Fruit fly (Drosophila melanogaster) whole organism, pupa: ENCODE measurements around the gene CG14220.
A peak's percentile ranks its signal among the peaks of the same experiment; 100 is the strongest.

Experiments
- CG10348 ChIP-seq: fragments of 200-800 bp; sonication (Bioruptor generic); IDR thresholded peaks from 2 replicates; pipeline ENCODE4 v1.3.6; 2022; ENCODE audit warnings: missing biosample characterization, missing genetic modification characterization
- CG12605 ChIP-seq: fragments of 200-800 bp; sonication (Bioruptor generic); IDR thresholded peaks from 2 replicates; pipeline ENCODE4 v1.3.6; 2022; ENCODE audit warnings: missing biosample characterization, missing genetic modification characterization
- CG13204 ChIP-seq: fragments of 200-800 bp; sonication (Bioruptor generic); optimal IDR thresholded peaks from 2 replicates; lab custom pipeline; 2018; ENCODE audit warnings: missing biosample characterization, mild to moderate bottlenecking, missing genetic modification characterization, moderate library complexity
- CG14655 ChIP-seq: fragments of 200-800 bp; sonication (Bioruptor generic); optimal IDR thresholded peaks from 3 replicates; lab custom pipeline; 2017; ENCODE audit warnings: mild to moderate bottlenecking, missing biosample characterization, missing genetic modification reagents, missing genetic modification characterization
- CG15710 ChIP-seq: fragments of 200-800 bp; sonication (Bioruptor generic); optimal IDR thresholded peaks from 2 replicates; lab custom pipeline; 2018; ENCODE audit warnings: missing biosample characterization, mild to moderate bottlenecking, missing genetic modification characterization, moderate library complexity
- CG17806 ChIP-seq: fragments of 200-800 bp; sonication (Bioruptor generic); optimal IDR thresholded peaks from 2 replicates; lab custom pipeline; 2018; ENCODE audit warnings: missing biosample characterization, mild to moderate bottlenecking, missing genetic modification characterization, moderate library complexity
- CG32121 ChIP-seq: fragments of 200-800 bp; sonication (Bioruptor generic); IDR thresholded peaks from 2 replicates; pipeline ENCODE4 v1.3.6; 2022; ENCODE audit warnings: missing biosample characterization, missing genetic modification characterization
- CG34367 ChIP-seq: fragments of 200-800 bp; sonication (Bioruptor generic); optimal IDR thresholded peaks from 2 replicates; lab custom pipeline; 2018; ENCODE audit warnings: missing biosample characterization, mild to moderate bottlenecking, missing genetic modification characterization
- CG4496 ChIP-seq: fragments of 200-800 bp; sonication (Bioruptor generic); IDR thresholded peaks from 3 replicates; pipeline ENCODE4 v1.3.6; 2022; ENCODE audit warnings: missing biosample characterization, missing genetic modification characterization
- CG8159 ChIP-seq: fragments of 200-800 bp; sonication (Bioruptor generic); optimal IDR thresholded peaks from 3 replicates; lab custom pipeline; 2018; ENCODE audit warnings: missing biosample characterization, mild to moderate bottlenecking, missing genetic modification characterization, moderate library complexity
- CG8301 ChIP-seq: fragments of 200-800 bp; sonication (Bioruptor generic); optimal IDR thresholded peaks from 2 replicates; lab custom pipeline; 2018; ENCODE audit warnings: missing biosample characterization, mild to moderate bottlenecking, missing genetic modification characterization
- CG9948 ChIP-seq: fragments of 200-800 bp; sonication (Bioruptor generic); optimal IDR thresholded peaks from 2 replicates; lab custom pipeline; 2018; ENCODE audit warnings: missing biosample characterization, mild to moderate bottlenecking, missing genetic modification characterization, moderate library complexity
- D1 ChIP-seq: fragments of 200-800 bp; sonication (Bioruptor generic); optimal IDR thresholded peaks from 2 replicates; lab custom pipeline; 2018; ENCODE audit warnings: missing biosample characterization, mild to moderate bottlenecking, missing genetic modification characterization, moderate library complexity
- EcR ChIP-seq: fragments of 200-800 bp; sonication (Bioruptor generic); optimal IDR thresholded peaks from 3 replicates; lab custom pipeline; 2019; ENCODE audit warnings: missing biosample characterization, missing genetic modification characterization, mild to moderate bottlenecking, moderate library complexity, missing genetic modification reagents
- Ets98B ChIP-seq: fragments of 200-800 bp; sonication (Bioruptor generic); IDR thresholded peaks from 2 replicates; pipeline ENCODE4 v1.3.6; 2022; ENCODE audit warnings: missing biosample characterization, missing genetic modification characterization
- Pif1A ChIP-seq: fragments of 200-800 bp; sonication (Bioruptor generic); optimal IDR thresholded peaks from 3 replicates; lab custom pipeline; 2016; ENCODE audit warnings: missing biosample characterization, missing genetic modification characterization
- Pif1B ChIP-seq: fragments of 200-800 bp; sonication (Bioruptor generic); optimal IDR thresholded peaks from 3 replicates; lab custom pipeline; 2016; ENCODE audit warnings: missing biosample characterization, missing genetic modification characterization
- Snoo ChIP-seq: fragments of 200-800 bp; sonication (Bioruptor generic); optimal IDR thresholded peaks from 3 replicates; lab custom pipeline; 2017; ENCODE audit warnings: missing biosample characterization, mild to moderate bottlenecking, missing genetic modification characterization, inconsistent platforms
- fd96Ca ChIP-seq: fragments of 200-800 bp; sonication (Bioruptor generic); IDR thresholded peaks from 3 replicates; pipeline ENCODE4 v1.3.6; 2022; ENCODE audit warnings: missing biosample characterization, missing genetic modification characterization
- gl ChIP-seq: fragments of 200-800 bp; sonication (Bioruptor generic); optimal IDR thresholded peaks from 2 replicates; lab custom pipeline; 2018; ENCODE audit warnings: missing biosample characterization, mild to moderate bottlenecking, missing genetic modification characterization
- rn ChIP-seq: fragments of 200-800 bp; sonication (Bioruptor generic); IDR thresholded peaks from 2 replicates; pipeline ENCODE4 v1.3.6; 2022; ENCODE audit warnings: missing biosample characterization, missing genetic modification characterization

The CG14220 gene

DNA sequence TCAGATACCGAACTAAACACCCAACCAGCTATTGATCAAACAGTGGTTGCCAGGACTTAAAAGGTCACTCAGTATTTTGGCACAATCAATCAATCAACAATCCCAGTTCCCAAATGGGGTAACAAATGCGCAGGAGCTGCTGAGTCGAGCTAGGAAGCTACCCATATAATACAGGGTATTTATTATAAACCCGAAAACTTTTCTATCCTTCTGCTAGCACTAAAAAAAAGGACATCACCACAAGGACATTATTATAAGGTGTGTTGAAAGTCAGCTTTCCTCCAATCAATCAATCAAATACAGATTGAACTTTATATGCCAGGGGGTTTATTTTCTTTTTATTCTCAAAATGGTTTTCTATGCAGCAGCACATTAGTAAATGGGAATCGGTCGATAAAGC, 19.5 kb upstream of the CG14220 start, which contains the start of gene CG14221:
Gene CG14221 (minus strand): TSS at position 101 of the 400 bp plus-strand sequence.
- TF ChIP-seq rn (GFP tag; lab: Robert Waterston, UW) (no peak), Pif1A (no peak), Pif1B (GFP tag; lab: Kevin White, UChicago) (no peak), CG8301 (no peak)
- TF ChIP-seq, all 21 proteins: peak for 0

DNA sequence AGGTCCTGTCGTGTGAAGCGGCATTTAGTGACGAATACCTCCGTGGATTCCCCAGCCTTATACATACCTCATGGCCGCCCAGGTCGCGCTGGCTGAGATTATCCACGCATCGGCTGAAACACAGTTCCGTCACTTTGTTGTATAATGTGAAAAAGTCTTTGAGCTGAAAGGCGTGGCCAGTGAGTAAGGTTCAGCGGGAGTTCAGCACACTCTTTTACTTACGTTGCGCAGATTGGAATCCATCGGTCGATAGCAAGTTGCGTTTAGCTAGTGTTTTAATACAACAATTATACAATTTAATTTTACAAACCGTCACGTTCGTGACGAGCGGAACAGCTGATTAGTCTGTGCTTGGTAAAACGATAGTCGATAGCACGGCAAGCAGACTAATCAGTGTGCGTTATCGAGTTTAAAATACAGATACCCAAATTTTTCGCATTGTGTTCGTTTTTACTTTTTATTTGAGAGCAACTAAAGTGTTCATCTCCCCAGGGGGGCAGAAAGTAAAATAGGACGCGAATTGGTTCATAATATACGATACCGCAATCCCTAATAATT, 16.6 kb upstream of the CG14220 start, which contains the start of the genes Pstk and Tim9b:
Gene Pstk (minus strand): TSS at position 355 of the 558 bp plus-strand sequence.
Gene Tim9b (minus strand): TSS at position 355 of the 558 bp plus-strand sequence.
- no peak for TF ChIP-seq CG15710
- no peak for TF ChIP-seq fd96Ca (GFP tag; lab: Robert Waterston, UW)
- TF ChIP-seq D1: no peak
- TF ChIP-seq CG32121: no peak
- TF ChIP-seq CG8301: no peak
- no peak for TF ChIP-seq Snoo (tag; lab: Kevin White, UChicago)
- TF ChIP-seq CG34367 (tag; lab: Kevin White, UChicago): no peak
- TF ChIP-seq, all 21 proteins: peak for 0

DNA sequence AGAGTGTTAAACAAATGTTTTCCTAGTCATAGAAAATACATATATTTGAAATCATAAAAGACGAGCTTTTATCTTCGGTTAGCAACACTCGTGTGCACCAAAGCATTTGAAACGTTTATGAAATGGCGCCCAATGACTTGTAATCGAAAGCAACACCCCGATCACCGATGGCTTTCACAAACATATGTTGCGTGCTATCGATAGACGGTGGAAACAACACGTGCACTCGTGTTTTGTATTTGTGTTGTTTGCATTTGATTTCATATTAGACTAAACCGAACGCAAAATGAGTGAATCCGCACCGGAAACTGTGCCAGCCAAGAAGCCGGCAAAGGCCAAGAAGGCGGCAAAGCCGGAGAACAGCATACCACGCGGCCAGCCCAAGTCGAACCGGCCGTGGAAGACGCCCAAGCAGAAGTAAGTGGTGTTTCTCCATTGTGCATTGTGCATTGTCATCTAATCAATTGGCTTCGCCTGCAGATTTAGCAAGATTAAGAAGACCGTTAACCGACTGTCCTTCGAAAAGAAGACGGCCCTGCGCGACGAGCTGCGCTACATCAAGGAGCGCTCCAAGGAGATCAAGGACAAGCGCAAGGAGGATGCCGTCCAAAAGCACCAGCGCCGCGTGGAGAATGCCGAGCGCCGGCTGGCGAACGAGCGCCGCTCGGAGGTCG, 14.5 kb upstream of the CG14220 start, which contains the start of gene CG14210:
Gene CG14210 (plus strand): TSS at position 207 of the 674 bp plus-strand sequence.
- TF ChIP-seq Ets98B (no peak), CG8301 (no peak), CG8159 (tag; lab: Kevin White, UChicago) (no peak), CG15710 (no peak), gl (tag; lab: Kevin White, UChicago) (no peak)
- TF ChIP-seq, all 21 proteins: peak for 0

DNA sequence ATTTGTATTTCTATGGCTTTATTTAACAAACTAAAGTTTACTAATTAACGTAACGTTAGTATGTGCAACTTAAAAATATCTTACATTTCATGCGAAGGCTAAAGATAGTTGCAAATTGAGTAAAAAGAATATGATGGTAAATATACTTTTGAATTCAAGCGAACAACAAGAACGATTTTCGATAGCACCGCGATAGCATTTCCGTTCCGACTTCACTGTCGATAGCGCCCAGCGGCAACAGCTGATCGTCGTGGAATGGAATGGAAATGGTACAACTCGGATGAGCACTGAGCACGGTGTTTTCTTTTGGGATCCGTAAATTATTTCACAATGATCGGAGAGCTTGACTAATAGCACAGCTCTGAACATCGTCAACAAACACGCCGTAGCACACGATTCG, 11.8 kb upstream of the CG14220 start:
- no peak for TF ChIP-seq EcR (GFP tag; lab: Kevin White, UChicago)
- peak; percentile 83 for TF ChIP-seq CG4496
- no peak for TF ChIP-seq CG17806 (tag; lab: Kevin White, UChicago)
- TF ChIP-seq Pif1B (GFP tag; lab: Kevin White, UChicago): no peak
- no peak for TF ChIP-seq Pif1A
- TF ChIP-seq fd96Ca (GFP tag; lab: Robert Waterston, UW): no peak
- TF ChIP-seq CG15710: no peak
- no peak for TF ChIP-seq CG32121
- no peak for TF ChIP-seq D1
- no peak for TF ChIP-seq CG13204
- no peak for TF ChIP-seq rn (GFP tag; lab: Robert Waterston, UW)
- TF ChIP-seq CG8301: no peak
- peak; percentile 34 for TF ChIP-seq gl (tag; lab: Kevin White, UChicago)
- TF ChIP-seq Snoo (tag; lab: Kevin White, UChicago): peak; percentile 60
- no peak for TF ChIP-seq CG9948
- TF ChIP-seq CG14655 (GFP tag; lab: Kevin White, UChicago): no peak
- no peak for TF ChIP-seq CG10348 (GFP tag; lab: Robert Waterston, UW)
- TF ChIP-seq CG8159 (tag; lab: Kevin White, UChicago): no peak
- peak; percentile 10; the same call in 1 of the 2 replicates for TF ChIP-seq Ets98B
- TF ChIP-seq CG12605: peak; percentile 57
- TF ChIP-seq CG34367 (tag; lab: Kevin White, UChicago): peak; percentile 45
- TF ChIP-seq, all 21 proteins: peak for 6

DNA sequence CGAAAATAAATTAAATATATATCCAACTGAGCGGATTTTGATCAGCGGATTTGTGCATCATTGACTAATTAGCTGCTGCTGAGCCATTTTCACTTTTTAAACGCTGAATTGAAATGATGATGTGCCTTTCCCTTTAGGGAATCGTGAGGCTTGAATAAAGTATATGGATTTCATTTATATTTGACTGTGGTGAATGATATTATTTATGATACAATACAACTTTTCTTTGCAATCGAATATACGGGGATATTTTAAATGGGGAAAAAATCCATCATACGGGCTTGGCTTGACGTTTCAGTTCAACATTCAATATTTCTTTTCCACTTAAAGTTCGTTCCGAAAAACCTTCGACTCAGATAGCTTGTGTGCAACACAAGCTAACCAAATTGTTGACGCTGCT, 9.6 kb upstream of the CG14220 start, which contains the start of the genes Shawn and Tyler:
Gene Shawn (plus strand): TSS at position 301 of the 400 bp plus-strand sequence.
Gene Tyler (plus strand): TSS at position 301 of the 400 bp plus-strand sequence.
- TF ChIP-seq CG17806 (tag; lab: Kevin White, UChicago) (no peak), CG32121 (no peak), Pif1A (no peak), D1 (no peak), CG34367 (tag; lab: Kevin White, UChicago) (no peak), CG12605 (no peak), CG8301 (no peak), rn (GFP tag; lab: Robert Waterston, UW) (no peak), CG8159 (tag; lab: Kevin White, UChicago) (no peak), CG15710 (no peak), CG14655 (GFP tag; lab: Kevin White, UChicago) (no peak), CG13204 (no peak), Snoo (tag; lab: Kevin White, UChicago) (no peak), CG4496 (no peak), gl (tag; lab: Kevin White, UChicago) (no peak)

DNA sequence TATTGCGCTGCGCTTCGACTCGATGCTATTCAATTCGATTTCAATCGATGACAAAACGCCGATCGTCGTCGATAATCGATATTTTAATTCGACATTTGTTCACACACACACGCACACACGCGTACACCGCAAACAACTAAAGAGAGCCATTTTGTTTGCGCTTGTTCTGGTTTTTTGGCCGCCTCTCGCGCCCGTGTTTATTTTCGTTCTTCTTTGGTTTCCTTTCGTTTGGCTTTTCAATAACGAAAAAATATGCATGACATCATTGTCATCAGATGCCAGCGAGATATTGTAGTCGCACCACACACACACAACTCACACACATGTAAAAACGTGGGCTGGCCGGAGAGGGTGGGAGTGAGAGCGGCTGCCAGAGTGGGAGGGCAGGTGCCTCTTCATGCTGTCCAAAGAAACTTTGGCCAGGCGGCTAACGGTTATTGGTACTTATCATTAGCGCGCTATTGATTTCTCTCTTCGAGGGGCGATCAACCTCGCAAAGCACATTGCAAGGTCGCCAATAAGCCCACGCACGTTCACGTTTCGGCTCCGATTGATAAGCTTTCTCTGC, 6.5 kb upstream of the CG14220 start:
- TF ChIP-seq CG4496: no peak
- peak; percentile 51 for TF ChIP-seq EcR (GFP tag; lab: Kevin White, UChicago)

DNA sequence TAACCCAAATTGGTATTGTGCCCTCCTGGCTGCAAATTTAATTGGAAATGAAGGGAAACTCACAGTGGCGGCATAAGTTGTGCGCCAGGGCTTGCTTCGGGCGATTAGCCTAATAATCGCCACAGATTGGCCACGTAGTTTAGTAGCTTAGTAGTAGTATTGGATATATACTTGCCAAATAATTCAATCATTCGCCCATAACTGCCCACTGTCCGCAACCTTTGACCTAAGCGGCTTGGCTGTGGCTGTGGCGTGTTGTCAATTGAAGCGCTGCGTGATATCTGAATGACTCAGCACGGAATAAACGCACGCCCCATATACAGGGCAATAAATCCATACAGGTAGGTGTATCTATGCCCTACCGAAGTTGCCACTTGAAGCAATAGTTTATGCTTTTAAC, 5.3 kb upstream of the CG14220 start:
- TF ChIP-seq rn (GFP tag; lab: Robert Waterston, UW) (no peak), Pif1A (no peak), CG8301 (no peak), Pif1B (GFP tag; lab: Kevin White, UChicago) (no peak), Snoo (tag; lab: Kevin White, UChicago) (no peak), CG13204 (no peak), CG10348 (GFP tag; lab: Robert Waterston, UW) (no peak), Ets98B (no peak), CG14655 (GFP tag; lab: Kevin White, UChicago) (no peak), CG15710 (no peak), CG4496 (no peak), EcR (GFP tag; lab: Kevin White, UChicago) (no peak), D1 (no peak)
